Fruit fly (Drosophila melanogaster): ENCODE measurements around the gene cnc.

cnc gene

DNA sequence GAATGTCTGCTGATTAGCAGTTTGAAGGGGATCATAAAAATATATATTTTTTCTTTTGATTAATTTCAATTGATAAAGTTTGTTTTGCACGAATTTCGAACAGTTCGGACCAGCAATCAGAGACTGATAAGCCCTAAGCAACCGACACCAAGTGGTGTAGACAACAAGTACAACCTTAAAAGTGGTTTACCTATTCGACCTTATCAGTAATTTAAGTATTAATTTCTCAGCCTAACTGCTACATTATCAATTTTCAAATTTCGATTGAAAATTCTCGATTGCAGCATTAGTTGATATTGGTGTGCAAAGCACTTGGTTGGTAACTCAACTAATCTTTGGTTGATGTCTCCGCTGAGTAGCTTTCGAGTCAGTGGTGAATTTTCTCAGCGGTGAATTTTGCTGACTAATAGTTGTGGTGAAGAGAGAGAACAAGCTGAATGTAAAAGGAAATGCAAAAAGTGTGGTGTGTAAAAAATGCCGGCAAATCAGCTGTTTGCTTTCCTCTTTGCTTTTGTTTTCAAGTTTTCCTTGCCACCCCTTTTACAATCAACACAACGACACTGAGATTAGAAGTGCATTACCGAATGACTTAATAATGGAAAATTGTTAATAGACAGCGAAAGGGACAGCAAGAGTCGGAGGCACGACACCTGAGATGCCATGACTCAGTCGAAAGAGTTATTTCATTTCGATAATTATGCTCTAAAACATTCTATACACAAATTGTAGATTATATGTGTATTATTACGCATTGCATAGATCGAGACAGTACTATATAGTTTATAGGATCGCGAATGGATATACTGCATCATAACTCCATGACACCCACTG is 11.7 kb downstream of the cnc start:
- TF ChIP-seq CG15710 (tag; optimal IDR thresholded peaks at IDR 0.05) (no peak), EcR (GFP tag; optimal IDR thresholded peaks at IDR 0.05) (no peak), CG17806 (tag; optimal IDR thresholded peaks at IDR 0.05) (no peak), CG12605 (GFP tag; IDR thresholded peaks at IDR 0.05) (peak; percentile 76), Snoo (tag; optimal IDR thresholded peaks at IDR 0.05) (no peak), CG34367 (tag; optimal IDR thresholded peaks at IDR 0.05) (no peak), Ets98B (GFP tag; IDR thresholded peaks at IDR 0.05) (no peak; the same call in 1 of the 2 replicates), CG8159 (tag; optimal IDR thresholded peaks at IDR 0.05) (no peak), fd96Ca (GFP tag; IDR thresholded peaks at IDR 0.05) (no peak; the same call in 2 of the 3 replicates), Pif1B (GFP tag; optimal IDR thresholded peaks at IDR 0.05) (no peak), CG4496 (GFP tag; IDR thresholded peaks at IDR 0.05) (peak; percentile 67; the same call in 2 of the 3 replicates), D1 (tag; optimal IDR thresholded peaks at IDR 0.05) (no peak), CG8301 (tag; optimal IDR thresholded peaks at IDR 0.05) (peak; percentile 1), Pif1A (GFP tag; optimal IDR thresholded peaks at IDR 0.05) (no peak), CG13204 (GFP tag; optimal IDR thresholded peaks at IDR 0.05) (no peak), rn (GFP tag; IDR thresholded peaks at IDR 0.05) (no peak), CG9948 (tag; optimal IDR thresholded peaks at IDR 0.05) (no peak), gl (tag; optimal IDR thresholded peaks at IDR 0.05) (peak; percentile 43), CG32121 (GFP tag; IDR thresholded peaks at IDR 0.05) (no peak)

DNA sequence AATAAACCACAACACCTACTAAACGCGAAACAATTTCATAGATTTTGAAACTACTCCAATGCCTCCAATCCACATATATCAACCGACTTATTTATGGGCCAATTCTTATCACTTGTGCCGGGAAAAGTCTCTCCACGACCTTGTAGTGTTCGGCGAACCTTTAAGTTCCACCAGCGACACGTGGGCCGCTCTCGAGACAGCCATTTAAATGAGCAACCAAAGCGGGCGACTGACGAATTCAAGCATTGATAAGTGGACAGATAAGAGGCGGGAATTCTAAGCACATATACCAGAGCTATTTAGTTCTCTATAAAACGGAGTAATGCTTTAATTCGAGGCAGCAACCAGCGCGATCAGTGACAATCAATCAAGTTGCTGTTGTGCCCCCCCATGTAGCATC is 13.7 kb downstream of the cnc start:
- TF ChIP-seq CG8159 (tag; optimal IDR thresholded peaks at IDR 0.05) = no peak
- no peak for TF ChIP-seq Ets98B (GFP tag; IDR thresholded peaks at IDR 0.05)
- TF ChIP-seq CG15710 (tag; optimal IDR thresholded peaks at IDR 0.05) = no peak
- TF ChIP-seq CG13204 (GFP tag; optimal IDR thresholded peaks at IDR 0.05) = no peak
- no peak for TF ChIP-seq Snoo (tag; optimal IDR thresholded peaks at IDR 0.05)
- TF ChIP-seq Pif1B (GFP tag; optimal IDR thresholded peaks at IDR 0.05) = no peak
- no peak for TF ChIP-seq CG10348 (GFP tag; IDR thresholded peaks at IDR 0.05)
- TF ChIP-seq CG17806 (tag; optimal IDR thresholded peaks at IDR 0.05) = no peak
- TF ChIP-seq EcR (GFP tag; optimal IDR thresholded peaks at IDR 0.05) = no peak
- no peak for TF ChIP-seq Pif1A (GFP tag; optimal IDR thresholded peaks at IDR 0.05)
- no peak for TF ChIP-seq CG8301 (tag; optimal IDR thresholded peaks at IDR 0.05)
- no peak for TF ChIP-seq CG34367 (tag; optimal IDR thresholded peaks at IDR 0.05)

DNA sequence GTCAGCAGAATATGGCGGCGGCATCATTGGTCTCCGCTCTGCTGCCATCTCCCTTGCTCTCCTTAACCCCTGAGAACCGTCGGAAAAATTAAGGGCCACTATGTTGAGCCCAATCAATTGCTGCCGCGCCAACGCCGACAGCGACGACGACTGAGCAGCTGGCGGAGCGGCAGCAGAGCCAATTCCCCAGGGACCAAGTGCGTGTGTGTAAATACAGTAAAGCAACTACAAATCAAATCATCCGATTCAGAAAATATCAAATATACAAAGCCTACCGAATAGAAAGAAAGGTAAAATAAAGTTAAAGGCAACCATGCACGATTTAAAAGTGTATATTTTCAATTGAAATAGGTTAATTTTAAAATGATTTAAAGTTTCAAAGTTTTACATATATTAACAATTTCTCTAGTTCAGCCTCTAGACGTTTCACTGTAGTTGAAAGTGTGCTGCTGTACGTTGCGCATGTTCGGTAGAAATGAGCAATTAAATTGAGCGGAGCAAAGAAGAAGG is 14.7 kb downstream of the cnc start:
- peak; percentile 28 for TF ChIP-seq CG14655 (GFP tag; optimal IDR thresholded peaks at IDR 0.05)
- no peak for TF ChIP-seq CG12605 (GFP tag; IDR thresholded peaks at IDR 0.05)
- TF ChIP-seq CG8301 (tag; optimal IDR thresholded peaks at IDR 0.05) = peak; percentile 13
- TF ChIP-seq fd96Ca (GFP tag; IDR thresholded peaks at IDR 0.05) = no peak
- no peak for TF ChIP-seq CG34367 (tag; optimal IDR thresholded peaks at IDR 0.05)
- TF ChIP-seq CG4496 (GFP tag; IDR thresholded peaks at IDR 0.05) = no peak
- peak; percentile 31 for TF ChIP-seq CG15710 (tag; optimal IDR thresholded peaks at IDR 0.05)
- TF ChIP-seq CG32121 (GFP tag; IDR thresholded peaks at IDR 0.05) = no peak
- TF ChIP-seq CG8159 (tag; optimal IDR thresholded peaks at IDR 0.05) = peak; percentile 61
- no peak for TF ChIP-seq CG10348 (GFP tag; IDR thresholded peaks at IDR 0.05)
- no peak for TF ChIP-seq CG13204 (GFP tag; optimal IDR thresholded peaks at IDR 0.05)
- peak; percentile 24 for TF ChIP-seq Snoo (tag; optimal IDR thresholded peaks at IDR 0.05)
- TF ChIP-seq EcR (GFP tag; optimal IDR thresholded peaks at IDR 0.05) = no peak
- TF ChIP-seq gl (tag; optimal IDR thresholded peaks at IDR 0.05) = no peak
- peak; percentile 33 for TF ChIP-seq CG17806 (tag; optimal IDR thresholded peaks at IDR 0.05)
- peak; percentile 31 for TF ChIP-seq CG9948 (tag; optimal IDR thresholded peaks at IDR 0.05)
- no peak for TF ChIP-seq Ets98B (GFP tag; IDR thresholded peaks at IDR 0.05)
- TF ChIP-seq D1 (tag; optimal IDR thresholded peaks at IDR 0.05) = no peak
- peak; percentile 49 for TF ChIP-seq Pif1A (GFP tag; optimal IDR thresholded peaks at IDR 0.05)
- no peak for TF ChIP-seq Pif1B (GFP tag; optimal IDR thresholded peaks at IDR 0.05)
- no peak for TF ChIP-seq rn (GFP tag; IDR thresholded peaks at IDR 0.05)

DNA sequence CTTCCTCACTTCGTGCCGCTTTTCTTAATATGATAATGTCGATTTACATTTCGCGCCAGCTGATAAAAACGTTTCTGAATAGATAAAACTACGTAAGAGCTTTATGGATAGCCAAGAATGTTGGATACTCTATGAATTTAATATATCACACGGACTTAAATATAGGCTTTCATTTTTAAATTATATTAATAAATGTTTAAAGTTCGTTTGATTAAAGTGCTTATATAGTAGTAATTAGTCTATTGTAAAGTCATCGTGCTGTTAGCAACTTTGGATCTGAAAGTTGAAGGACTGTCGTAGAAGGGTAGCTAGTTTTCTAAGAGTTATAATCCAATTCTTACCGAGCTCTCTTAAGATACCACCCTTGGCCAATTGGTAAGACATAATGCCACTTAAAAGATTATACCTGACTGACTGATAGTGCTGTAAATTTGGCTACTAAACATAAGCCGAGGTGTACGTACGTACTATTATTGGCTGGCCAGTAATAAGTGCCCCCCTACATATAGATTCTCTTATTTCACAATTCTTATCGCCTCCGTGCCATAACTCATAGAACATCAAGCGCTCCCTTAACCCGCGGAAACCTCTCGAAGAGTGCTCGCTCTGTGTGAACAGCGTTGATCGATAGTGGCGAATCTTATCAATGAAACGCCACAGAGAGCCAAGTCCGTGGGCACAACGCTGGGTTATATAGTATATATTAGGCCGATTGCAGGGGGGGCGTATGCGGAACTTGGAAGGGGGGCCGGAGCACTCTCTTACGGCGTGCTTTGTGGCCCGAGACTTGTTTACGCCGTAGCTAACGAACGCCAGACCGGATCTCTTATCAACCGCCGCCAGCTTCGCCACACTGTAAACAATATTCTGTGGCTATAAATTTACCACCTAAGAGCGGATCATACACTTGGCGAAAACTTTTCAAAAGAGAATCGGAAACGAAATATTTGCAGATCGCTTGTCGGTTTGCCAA is 16.0 kb downstream of the cnc start:
- TF ChIP-seq CG8159 (tag; optimal IDR thresholded peaks at IDR 0.05) = no peak
- no peak for TF ChIP-seq CG12605 (GFP tag; IDR thresholded peaks at IDR 0.05)
- TF ChIP-seq CG10348 (GFP tag; IDR thresholded peaks at IDR 0.05) = no peak
- 0 out of 3 replicates have a peak, but pooled peaks have one; percentile 41 for TF ChIP-seq fd96Ca (GFP tag; IDR thresholded peaks at IDR 0.05)
- TF ChIP-seq CG13204 (GFP tag; optimal IDR thresholded peaks at IDR 0.05) = peak; percentile 44
- peak; percentile 30; the same call in 1 of the 2 replicates for TF ChIP-seq Ets98B (GFP tag; IDR thresholded peaks at IDR 0.05)
- TF ChIP-seq EcR (GFP tag; optimal IDR thresholded peaks at IDR 0.05) = peak; percentile 35
- TF ChIP-seq CG32121 (GFP tag; IDR thresholded peaks at IDR 0.05) = peak; percentile 16; the same call in 1 of the 2 replicates
- TF ChIP-seq gl (tag; optimal IDR thresholded peaks at IDR 0.05) = peak; percentile 24

DNA sequence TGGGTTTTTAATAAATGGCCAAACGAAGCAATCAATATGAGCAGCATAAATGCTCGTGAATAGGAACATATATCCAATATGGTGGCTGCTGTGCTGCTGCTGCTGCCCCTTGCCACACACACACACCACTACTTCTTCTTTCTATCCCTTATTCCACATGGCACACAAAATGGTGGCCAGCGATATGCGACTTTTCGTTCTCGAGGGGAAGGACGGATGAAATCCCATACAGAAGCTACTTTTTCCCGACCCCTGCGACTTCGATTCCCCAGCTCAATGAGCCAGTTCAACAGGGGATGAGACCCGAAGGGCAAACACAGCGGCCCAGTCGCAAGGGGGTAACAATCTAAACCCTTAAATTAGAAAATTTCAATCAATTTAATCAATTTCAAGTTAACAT is 19.3 kb downstream of the cnc start:
- TF ChIP-seq CG10348 (GFP tag; IDR thresholded peaks at IDR 0.05) (no peak), CG4496 (GFP tag; IDR thresholded peaks at IDR 0.05) (no peak), CG34367 (tag; optimal IDR thresholded peaks at IDR 0.05) (no peak)

Measured in whole organism, pupa.